Worm (Caenorhabditis elegans) whole organism, young adult: ENCODE measurements around the gene mrpl-37.
A peak's percentile ranks its signal among the peaks of the same experiment; 100 is the strongest.

ENCODE experiments used
- F10E7.11 ChIP-seq: sonication (generic microtip); optimal IDR thresholded peaks from 2 replicates; lab custom pipeline; 2017; ENCODE audit warnings: mild to moderate bottlenecking, missing genetic modification characterization, moderate library complexity, missing compliant biosample characterization
- F23B12.7 ChIP-seq: sonication (generic microtip); optimal IDR thresholded peaks from 2 replicates; lab custom pipeline; 2017; ENCODE audit warnings: missing genetic modification characterization, mild to moderate bottlenecking, missing compliant biosample characterization, antibody characterized with exemption, moderate library complexity; ENCODE audit not compliant: insufficient read depth
- F33H1.4 ChIP-seq: fragments of 200-800 bp; sonication (Bioruptor generic); IDR thresholded peaks from 2 replicates; pipeline ENCODE4 v1.3.6; 2022; ENCODE audit warnings: missing genetic modification reagents, missing genetic modification characterization, missing compliant biosample characterization
- F37B4.10 ChIP-seq: fragments of 200-800 bp; sonication (Bioruptor generic); IDR thresholded peaks from 2 replicates; pipeline ENCODE4 v1.3.6; 2022; ENCODE audit warnings: missing genetic modification characterization, missing compliant biosample characterization
- F52B5.7 ChIP-seq: sonication (generic microtip); optimal IDR thresholded peaks from 2 replicates; lab custom pipeline; 2016; ENCODE audit warnings: mild to moderate bottlenecking, missing genetic modification characterization, missing compliant biosample characterization
- F55B11.4 ChIP-seq: sonication (generic microtip); optimal IDR thresholded peaks from 2 replicates; lab custom pipeline; 2016; ENCODE audit warnings: missing compliant biosample characterization, missing genetic modification characterization, borderline replicate concordance; ENCODE audit not compliant: insufficient read depth
- F57C9.4 ChIP-seq: sonication (generic microtip); optimal IDR thresholded peaks from 2 replicates; lab custom pipeline; 2017; ENCODE audit warnings: mild to moderate bottlenecking, missing genetic modification characterization, missing compliant biosample characterization
- T07F8.4 ChIP-seq: sonication (generic microtip); optimal IDR thresholded peaks from 2 replicates; lab custom pipeline; 2016; ENCODE audit warnings: mild to moderate bottlenecking, missing genetic modification characterization, moderate library complexity, missing compliant biosample characterization
- Y53F4B.3 ChIP-seq: fragments of 200-800 bp; sonication (Bioruptor generic); IDR thresholded peaks from 2 replicates; pipeline ENCODE4 v1.3.6; 2022; ENCODE audit warnings: missing genetic modification reagents, missing genetic modification characterization, missing compliant biosample characterization
- ZK185.1 ChIP-seq: sonication (generic microtip); optimal IDR thresholded peaks from 2 replicates; lab custom pipeline; 2016; ENCODE audit warnings: mild to moderate bottlenecking, missing genetic modification characterization, missing compliant biosample characterization; ENCODE audit not compliant: poor library complexity, severe bottlenecking
- attf-5 ChIP-seq: fragments of 200-800 bp; sonication (Bioruptor generic); optimal IDR thresholded peaks from 2 replicates; lab custom pipeline; 2018; ENCODE audit warnings: mild to moderate bottlenecking, missing genetic modification characterization, missing compliant biosample characterization
- attf-6 ChIP-seq: fragments of 200-800 bp; sonication (Bioruptor generic); IDR thresholded peaks from 2 replicates; pipeline ENCODE4 v1.3.6; 2022; ENCODE audit warnings: missing genetic modification reagents, missing genetic modification characterization, missing compliant biosample characterization
- ccch-3 ChIP-seq: fragments of 200-800 bp; sonication (Bioruptor generic); optimal IDR thresholded peaks from 2 replicates; lab custom pipeline; 2018; ENCODE audit warnings: mild to moderate bottlenecking, missing genetic modification characterization, missing compliant biosample characterization
- ceh-27 ChIP-seq: fragments of 200-800 bp; sonication (Bioruptor generic); optimal IDR thresholded peaks from 2 replicates; lab custom pipeline; 2018; ENCODE audit warnings: mild to moderate bottlenecking, missing genetic modification characterization, moderate library complexity, missing compliant biosample characterization
- ceh-58 ChIP-seq: fragments of 200-800 bp; sonication (Bioruptor generic); IDR thresholded peaks from 2 replicates; pipeline ENCODE4 v1.3.6; 2022; ENCODE audit warnings: missing genetic modification characterization, missing compliant biosample characterization
- die-1 ChIP-seq: sonication (generic microtip); optimal IDR thresholded peaks from 2 replicates; lab custom pipeline; 2016; ENCODE audit warnings: missing genotype, mild to moderate bottlenecking, missing genetic modification characterization, missing compliant biosample characterization
- dox-1 ChIP-seq: fragments of 200-800 bp; sonication (Bioruptor generic); IDR thresholded peaks from 2 replicates; pipeline ENCODE4 v1.3.6; 2022; ENCODE audit warnings: missing genetic modification reagents, missing genetic modification characterization, missing compliant biosample characterization
- dpff-1 ChIP-seq: sonication (generic microtip); optimal IDR thresholded peaks from 2 replicates; lab custom pipeline; 2017; ENCODE audit warnings: mild to moderate bottlenecking, missing genetic modification characterization, missing compliant biosample characterization
- egl-44 ChIP-seq: fragments of 200-800 bp; sonication (Bioruptor generic); IDR thresholded peaks from 2 replicates; pipeline ENCODE4 v1.3.6; 2022; ENCODE audit warnings: missing genetic modification reagents, missing genetic modification characterization, missing compliant biosample characterization
- egrh-3 ChIP-seq: fragments of 200-800 bp; sonication (Bioruptor generic); IDR thresholded peaks from 2 replicates; pipeline ENCODE4 v1.3.6; 2022; ENCODE audit warnings: missing genetic modification reagents, missing genetic modification characterization, missing compliant biosample characterization
- fkh-3 ChIP-seq: sonication (generic microtip); optimal IDR thresholded peaks from 2 replicates; lab custom pipeline; 2016; ENCODE audit warnings: mild to moderate bottlenecking, missing genetic modification characterization, missing compliant biosample characterization
- gei-17 ChIP-seq: fragments of 200-800 bp; sonication (Bioruptor generic); optimal IDR thresholded peaks from 2 replicates; lab custom pipeline; 2018; ENCODE audit warnings: mild to moderate bottlenecking, missing genetic modification characterization, missing compliant biosample characterization
- hlh-12 ChIP-seq: sonication (generic microtip); optimal IDR thresholded peaks from 2 replicates; lab custom pipeline; 2016; ENCODE audit warnings: missing genetic modification characterization, missing compliant biosample characterization
- hlh-26 ChIP-seq: fragments of 200-800 bp; sonication (Bioruptor generic); conservative IDR thresholded peaks from 2 replicates; pipeline ENCODE4 v1.3.6; 2022; ENCODE audit warnings: missing genetic modification reagents, missing genetic modification characterization, missing compliant biosample characterization
- hrde-1 ChIP-seq: sonication (generic microtip); optimal IDR thresholded peaks from 2 replicates; lab custom pipeline; 2016; ENCODE audit warnings: missing genetic modification characterization, mild to moderate bottlenecking, missing compliant biosample characterization, moderate library complexity, missing genotype, missing genetic modification reagents, borderline replicate concordance
- let-607 ChIP-seq, 2 experiments: fragments of 200-800 bp in 1 of 2; sonication (Bioruptor generic) in 1 of 2; sonication (generic microtip) in 1 of 2; optimal IDR thresholded peaks; 2 replicates each; lab custom pipeline; 2016 to 2018; ENCODE audit warnings: mild to moderate bottlenecking in 2 of 2, missing compliant biosample characterization in 2 of 2, missing genetic modification characterization in 2 of 2, moderate library complexity in 2 of 2, missing genotype in 1 of 2
- lin-26 ChIP-seq: fragments of 200-800 bp; sonication (Bioruptor generic); IDR thresholded peaks from 2 replicates; pipeline ENCODE4 v1.3.6; 2022; ENCODE audit warnings: missing genetic modification reagents, missing genetic modification characterization, missing compliant biosample characterization
- lin-40 ChIP-seq: sonication (generic microtip); optimal IDR thresholded peaks from 2 replicates; lab custom pipeline; 2016; ENCODE audit warnings: missing genetic modification characterization, mild to moderate bottlenecking, missing compliant biosample characterization, missing genotype, missing genetic modification reagents
- lsy-27 ChIP-seq: sonication (generic microtip); optimal IDR thresholded peaks from 2 replicates; lab custom pipeline; 2017; ENCODE audit warnings: missing genetic modification characterization, mild to moderate bottlenecking, missing compliant biosample characterization, antibody characterized with exemption, missing genotype, borderline replicate concordance; ENCODE audit not compliant: insufficient read depth
- mcd-1 ChIP-seq: fragments of 200-800 bp; sonication (Bioruptor generic); IDR thresholded peaks from 2 replicates; pipeline ENCODE4 v1.3.6; 2022; ENCODE audit warnings: missing genetic modification reagents, missing genetic modification characterization, missing compliant biosample characterization
- mxl-1 ChIP-seq: sonication (generic microtip); optimal IDR thresholded peaks from 2 replicates; lab custom pipeline; 2016; ENCODE audit warnings: missing genetic modification characterization, missing compliant biosample characterization
- nfya-1 ChIP-seq: sonication (generic microtip); optimal IDR thresholded peaks from 2 replicates; lab custom pipeline; 2017; ENCODE audit warnings: antibody characterized with exemption, missing compliant biosample characterization, missing genetic modification characterization, borderline replicate concordance; ENCODE audit not compliant: insufficient read depth
- nfya-2 ChIP-seq: fragments of 200-800 bp; sonication (Bioruptor generic); IDR thresholded peaks from 2 replicates; pipeline ENCODE4 v1.3.6; 2022; ENCODE audit warnings: missing genetic modification reagents, missing genetic modification characterization, missing compliant biosample characterization
- nhr-179 ChIP-seq: sonication (generic microtip); optimal IDR thresholded peaks from 2 replicates; lab custom pipeline; 2016; ENCODE audit warnings: mild to moderate bottlenecking, missing genetic modification characterization, missing compliant biosample characterization
- nhr-80 ChIP-seq: sonication (generic microtip); optimal IDR thresholded peaks from 2 replicates; lab custom pipeline; 2016; ENCODE audit warnings: missing genetic modification characterization, missing compliant biosample characterization
- pha-4 ChIP-seq: fragments of 150-350 bp; sonication (generic microtip); optimal IDR thresholded peaks from 2 replicates; lab custom pipeline; 2014; ENCODE audit warnings: missing biosample characterization, missing genetic modification reagents, missing genetic modification characterization
- repo-1 ChIP-seq: sonication (generic microtip); optimal IDR thresholded peaks from 2 replicates; lab custom pipeline; 2017; ENCODE audit warnings: mild to moderate bottlenecking, missing genetic modification characterization, missing compliant biosample characterization
- snpc-3.4 ChIP-seq: sonication (generic microtip); optimal IDR thresholded peaks from 2 replicates; lab custom pipeline; 2017; ENCODE audit warnings: missing genetic modification characterization, mild to moderate bottlenecking, missing compliant biosample characterization, antibody characterized with exemption, moderate library complexity, missing genotype, missing genetic modification reagents
- snpc-4 ChIP-seq, 5 experiments: fragments of 150-350 bp in 1 of 5; sonication (generic microtip) in 4 of 5; optimal IDR thresholded peaks; 2 replicates each; lab custom pipeline; 2014 to 2018; ENCODE audit warnings: missing genetic modification characterization in 5 of 5, missing biosample characterization in 3 of 5, antibody characterized with exemption in 2 of 5, mild to moderate bottlenecking in 2 of 5, missing compliant biosample characterization in 2 of 5, missing genotype in 2 of 5, moderate library complexity in 2 of 5, missing genetic modification reagents in 1 of 5
- tbp1 ChIP-seq: fragments of 200-800 bp; sonication (Bioruptor generic); optimal IDR thresholded peaks from 2 replicates; lab custom pipeline; 2018; ENCODE audit warnings: mild to moderate bottlenecking, missing genetic modification characterization, missing compliant biosample characterization
- unc-130 ChIP-seq: sonication (generic microtip); optimal IDR thresholded peaks from 2 replicates; lab custom pipeline; 2016; ENCODE audit warnings: missing genetic modification reagents, missing genetic modification characterization, missing compliant biosample characterization
- unc-62 ChIP-seq: fragments of 150-350 bp; optimal IDR thresholded peaks from 2 replicates; lab custom pipeline; 2014; ENCODE audit warnings: missing biosample characterization, missing genetic modification reagents, missing genetic modification characterization
- zim-3 ChIP-seq: sonication (generic microtip); optimal IDR thresholded peaks from 2 replicates; lab custom pipeline; 2017; ENCODE audit warnings: mild to moderate bottlenecking, missing genetic modification characterization, moderate library complexity, missing compliant biosample characterization
- ztf-18 ChIP-seq: sonication (generic microtip); optimal IDR thresholded peaks from 2 replicates; lab custom pipeline; 2016; ENCODE audit warnings: missing genotype, mild to moderate bottlenecking, missing genetic modification characterization, missing compliant biosample characterization
- ztf-25 ChIP-seq: fragments of 200-800 bp; sonication (Bioruptor generic); IDR thresholded peaks from 2 replicates; pipeline ENCODE4 v1.3.6; 2022; ENCODE audit warnings: missing genetic modification reagents, missing genetic modification characterization, missing compliant biosample characterization
- ztf-6 ChIP-seq: fragments of 200-800 bp; sonication (Bioruptor generic); IDR thresholded peaks from 2 replicates; pipeline ENCODE4 v1.3.6; 2022; ENCODE audit warnings: missing genetic modification reagents, missing genetic modification characterization, missing compliant biosample characterization

The mrpl-37 gene

DNA sequence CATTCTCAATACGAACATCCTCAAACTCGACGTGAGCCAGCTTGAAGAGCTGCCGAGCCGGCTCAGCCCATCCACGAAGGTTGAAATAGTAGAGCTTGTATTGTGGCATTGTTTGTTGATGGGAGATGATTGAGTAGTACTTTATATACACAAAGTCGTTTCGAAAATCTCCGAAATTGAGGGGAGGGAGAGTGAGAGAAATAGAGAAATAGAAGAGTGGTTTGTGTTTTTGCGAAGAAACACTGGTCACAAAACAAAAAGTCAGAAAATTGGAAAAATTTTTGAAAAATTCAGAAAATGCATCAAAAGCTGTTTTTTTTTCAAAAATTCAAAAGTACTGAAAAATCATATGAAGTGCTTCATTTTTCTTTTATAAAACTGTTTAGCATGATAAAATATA lies 36.3 kb upstream of the mrpl-37 start, which contains the start of gene gst-24:
gst-24 (minus strand) TSS at position 181 of the 400 bp plus-strand sequence.
- TF ChIP-seq ZK185.1 (no peak), F37B4.10 (GFP tag; lab: Robert Waterston, UW) (no peak), snpc-3.4 (tag; lab: Kevin White, UChicago) (no peak), nfya-1 (tag; lab: Kevin White, UChicago) (no peak), repo-1 (tag; lab: Kevin White, UChicago) (no peak), dox-1 (GFP tag; lab: Robert Waterston, UW) (no peak), attf-6 (GFP tag; lab: Robert Waterston, UW) (no peak), ztf-6 (GFP tag; lab: Robert Waterston, UW) (no peak), T07F8.4 (tag; lab: Kevin White, UChicago) (no peak), hlh-26 (GFP tag; lab: Robert Waterston, UW) (no peak), F55B11.4 (no peak), F23B12.7 (tag; lab: Kevin White, UChicago) (no peak), ccch-3 (GFP tag; lab: Kevin White, UChicago) (no peak), Y53F4B.3 (GFP tag; lab: Robert Waterston, UW) (no peak), ceh-58 (GFP tag; lab: Robert Waterston, UW) (no peak), nfya-2 (GFP tag; lab: Robert Waterston, UW) (no peak), F10E7.11 (tag; lab: Kevin White, UChicago) (no peak), die-1 (tag; lab: Kevin White, UChicago) (no peak), nhr-179 (tag; lab: Kevin White, UChicago) (no peak), lsy-27 (tag; lab: Kevin White, UChicago) (no peak)

DNA sequence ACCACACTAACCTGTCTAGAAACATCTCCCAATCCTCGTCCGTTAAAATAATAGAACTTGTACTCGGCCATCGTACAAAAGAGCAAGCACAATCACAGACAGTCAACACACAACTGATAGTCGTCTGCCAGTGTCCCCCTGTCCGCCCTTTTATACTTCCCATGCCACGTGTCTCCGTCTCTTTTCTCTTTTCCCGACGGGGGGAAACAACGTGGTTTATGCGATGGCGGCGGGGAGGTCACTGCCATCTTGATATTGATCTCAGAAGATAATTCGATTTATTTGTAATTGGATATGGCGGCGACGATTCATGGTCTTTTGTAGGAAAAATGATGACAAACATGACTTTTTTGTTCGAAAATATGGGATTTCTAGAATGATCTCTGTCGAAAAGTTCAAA lies 34.8 kb upstream of the mrpl-37 start, which contains the start of gene gst-20:
gst-20 (minus strand) TSS at position 170 of the 400 bp plus-strand sequence.
- no peak for TF ChIP-seq mcd-1 (GFP tag; lab: Robert Waterston, UW)
- no peak for TF ChIP-seq unc-62
- TF ChIP-seq repo-1 (tag; lab: Kevin White, UChicago), result no peak
- TF ChIP-seq let-607 (tag; optimal IDR thresholded peaks at IDR 0.05; lab: Kevin White, UChicago), result peak in 1 of 2 experiments; percentile 15
- no peak for TF ChIP-seq ccch-3 (GFP tag; lab: Kevin White, UChicago)
- TF ChIP-seq nfya-1 (tag; lab: Kevin White, UChicago), result no peak
- no peak for TF ChIP-seq ztf-6 (GFP tag; lab: Robert Waterston, UW)
- 0 out of 2 replicates have a peak, but pooled peaks have one; percentile 34 for TF ChIP-seq dox-1 (GFP tag; lab: Robert Waterston, UW)
- no peak for TF ChIP-seq ceh-27 (GFP tag; lab: Kevin White, UChicago)
- no peak for TF ChIP-seq ztf-25 (GFP tag; lab: Robert Waterston, UW)
- TF ChIP-seq unc-130 (GFP tag; lab: Kevin White, UChicago), result no peak
- TF ChIP-seq F52B5.7 (tag; lab: Kevin White, UChicago), result no peak
- peak; percentile 50 for TF ChIP-seq tbp1
- peak; percentile 8 for TF ChIP-seq attf-5 (GFP tag; lab: Kevin White, UChicago)
- TF ChIP-seq mxl-1, result no peak
- TF ChIP-seq gei-17 (GFP tag; lab: Kevin White, UChicago), result no peak
- no peak for TF ChIP-seq F57C9.4 (tag; lab: Kevin White, UChicago)
- no peak for TF ChIP-seq hlh-12 (tag; lab: Kevin White, UChicago)
- TF ChIP-seq egrh-3 (GFP tag; lab: Robert Waterston, UW), result no peak
- TF ChIP-seq lin-26 (GFP tag; lab: Robert Waterston, UW), result no peak
- no peak for TF ChIP-seq snpc-4 (GFP tag; optimal IDR thresholded peaks at IDR 0.05; lab: Kevin White, UChicago)
- TF ChIP-seq snpc-4 (tag; optimal IDR thresholded peaks at IDR 0.05; lab: Kevin White, UChicago), result no peak
- TF ChIP-seq hrde-1 (tag; lab: Kevin White, UChicago), result no peak
- TF ChIP-seq pha-4 (tag; lab: Kevin White, UChicago), result no peak
- TF ChIP-seq F33H1.4 (GFP tag; lab: Robert Waterston, UW), result no peak
- no peak for TF ChIP-seq dpff-1 (tag; lab: Kevin White, UChicago)
- no peak for TF ChIP-seq egl-44 (GFP tag; lab: Robert Waterston, UW)
- no peak for TF ChIP-seq snpc-3.4 (tag; lab: Kevin White, UChicago)
- TF ChIP-seq ztf-18, result no peak
- TF ChIP-seq lin-40 (tag; lab: Kevin White, UChicago), result peak; percentile 20
- no peak for TF ChIP-seq zim-3 (tag; lab: Kevin White, UChicago)
- TF ChIP-seq nhr-80 (tag; lab: Kevin White, UChicago), result peak; percentile 71
- no peak for TF ChIP-seq fkh-3 (tag; lab: Kevin White, UChicago)
